Fruit fly (Drosophila melanogaster) whole organism, embryonic: Measurements from ENCODE around the gene Sfp77F.
A peak's percentile ranks its signal among the peaks of the same experiment; 100 is the strongest.

Experiments used
- Atf3 ChIP-seq: fragments of 200-800 bp; sonication (Bioruptor generic); optimal IDR thresholded peaks from 3 replicates; lab custom pipeline; 2016; ENCODE audit warnings: missing biosample characterization, missing genetic modification characterization
- CG10147 ChIP-seq: fragments of 200-800 bp; sonication (Bioruptor generic); optimal IDR thresholded peaks from 2 replicates; lab custom pipeline; 2019; ENCODE audit warnings: missing biosample characterization, mild to moderate bottlenecking, missing genetic modification characterization, moderate library complexity
- CG11456 ChIP-seq: fragments of 200-800 bp; sonication (Bioruptor generic); IDR thresholded peaks from 3 replicates; pipeline ENCODE4 v1.3.6; 2022; ENCODE audit warnings: missing biosample characterization, missing genetic modification characterization
- CG12104 ChIP-seq: fragments of 200-800 bp; sonication (Bioruptor generic); optimal IDR thresholded peaks from 3 replicates; lab custom pipeline; 2016; ENCODE audit warnings: missing biosample characterization, missing genetic modification characterization
- CG1233 ChIP-seq: fragments of 200-800 bp; sonication (Bioruptor generic); optimal IDR thresholded peaks from 4 replicates; lab custom pipeline; 2018; ENCODE audit warnings: missing biosample characterization, mild to moderate bottlenecking, missing genetic modification characterization
- CG12659 ChIP-seq: fragments of 200-800 bp; sonication (Bioruptor generic); optimal IDR thresholded peaks from 3 replicates; lab custom pipeline; 2017; ENCODE audit warnings: mild to moderate bottlenecking, missing biosample characterization, missing genetic modification reagents, missing genetic modification characterization
- CG17568 ChIP-seq: fragments of 200-800 bp; sonication (Bioruptor generic); optimal IDR thresholded peaks from 2 replicates; lab custom pipeline; 2018; ENCODE audit warnings: missing biosample characterization, mild to moderate bottlenecking, missing genetic modification characterization, moderate library complexity
- CG18599 ChIP-seq: fragments of 200-800 bp; sonication (Bioruptor generic); optimal IDR thresholded peaks from 3 replicates; lab custom pipeline; 2017; ENCODE audit warnings: missing biosample characterization, missing genetic modification characterization, mild to moderate bottlenecking, moderate library complexity, missing genetic modification reagents
- CG2120 ChIP-seq: fragments of 200-800 bp; sonication (Bioruptor generic); optimal IDR thresholded peaks from 3 replicates; lab custom pipeline; 2016; ENCODE audit warnings: missing biosample characterization, missing genetic modification characterization
- CG2129 ChIP-seq: fragments of 200-800 bp; sonication (Bioruptor generic); IDR thresholded peaks from 2 replicates; pipeline ENCODE4 v1.3.6; 2022; ENCODE audit warnings: missing biosample characterization, missing genetic modification characterization; ENCODE audit not compliant: partially characterized antibody
- CG2202 ChIP-seq: fragments of 200-800 bp; sonication (Bioruptor generic); optimal IDR thresholded peaks from 2 replicates; lab custom pipeline; 2018; ENCODE audit warnings: missing biosample characterization, mild to moderate bottlenecking, missing genetic modification characterization
- CG31388 ChIP-seq: fragments of 200-800 bp; sonication (Bioruptor generic); optimal IDR thresholded peaks from 2 replicates; lab custom pipeline; 2016; ENCODE audit warnings: missing biosample characterization, missing genetic modification characterization
- CG34224 ChIP-seq: fragments of 200-800 bp; sonication (Bioruptor generic); IDR thresholded peaks from 3 replicates; pipeline ENCODE4 v1.3.6; 2022; ENCODE audit warnings: missing biosample characterization, missing genetic modification characterization; ENCODE audit not compliant: partially characterized antibody
- CG3847 ChIP-seq: fragments of 200-800 bp; sonication (Bioruptor generic); IDR thresholded peaks from 2 replicates; pipeline ENCODE4 v1.3.6; 2022; ENCODE audit warnings: missing biosample characterization, missing genetic modification characterization
- CG4617 ChIP-seq: fragments of 200-800 bp; sonication (Bioruptor generic); optimal IDR thresholded peaks from 3 replicates; lab custom pipeline; 2016; ENCODE audit warnings: missing biosample characterization, missing genetic modification characterization, borderline replicate concordance
- CG5245 ChIP-seq: fragments of 200-800 bp; sonication (Bioruptor generic); optimal IDR thresholded peaks from 3 replicates; lab custom pipeline; 2016; ENCODE audit warnings: missing biosample characterization, missing genetic modification characterization
- CG6765 ChIP-seq: fragments of 200-800 bp; sonication (Bioruptor generic); optimal IDR thresholded peaks from 3 replicates; lab custom pipeline; 2017; ENCODE audit warnings: missing biosample characterization, mild to moderate bottlenecking, missing genetic modification characterization
- CG7786 ChIP-seq: fragments of 200-800 bp; sonication (Bioruptor generic); optimal IDR thresholded peaks from 2 replicates; lab custom pipeline; 2016; ENCODE audit warnings: missing biosample characterization, missing genetic modification characterization
- CG7963 ChIP-seq: fragments of 200-800 bp; sonication (Bioruptor generic); IDR thresholded peaks from 3 replicates; pipeline ENCODE4 v1.3.6; 2022; ENCODE audit warnings: missing biosample characterization, missing genetic modification characterization; ENCODE audit not compliant: partially characterized antibody
- Camta ChIP-seq: fragments of 200-800 bp; sonication (Bioruptor generic); optimal IDR thresholded peaks from 2 replicates; lab custom pipeline; 2016; ENCODE audit warnings: missing biosample characterization, missing genetic modification characterization
- Chrac-16 ChIP-seq: fragments of 200-800 bp; sonication (Bioruptor generic); optimal IDR thresholded peaks from 3 replicates; lab custom pipeline; 2016; ENCODE audit warnings: missing biosample characterization, missing genetic modification characterization
- Dbx ChIP-seq: fragments of 200-800 bp; sonication (Bioruptor generic); IDR thresholded peaks from 3 replicates; pipeline ENCODE4 v1.3.6; 2022; ENCODE audit warnings: missing biosample characterization, missing genetic modification characterization
- Dip3 ChIP-seq: fragments of 200-800 bp; sonication (Bioruptor generic); optimal IDR thresholded peaks from 3 replicates; lab custom pipeline; 2016; ENCODE audit warnings: missing biosample characterization, missing genetic modification characterization
- Dll ChIP-seq: fragments of 200-800 bp; sonication (Bioruptor generic); IDR thresholded peaks from 4 replicates; pipeline ENCODE4 v1.3.6; 2022; ENCODE audit warnings: missing biosample characterization, missing genetic modification characterization; ENCODE audit not compliant: partially characterized antibody
- HLHmδ ChIP-seq: fragments of 200-800 bp; sonication (Bioruptor generic); optimal IDR thresholded peaks from 2 replicates; lab custom pipeline; 2018; ENCODE audit warnings: missing biosample characterization, mild to moderate bottlenecking, missing genetic modification characterization, moderate library complexity
- Max ChIP-seq: fragments of 200-800 bp; sonication (Bioruptor generic); optimal IDR thresholded peaks from 2 replicates; lab custom pipeline; 2016; ENCODE audit warnings: missing biosample characterization, mild to moderate bottlenecking, missing genetic modification characterization
- Optix ChIP-seq: fragments of 200-800 bp; sonication (Bioruptor generic); IDR thresholded peaks from 3 replicates; pipeline ENCODE4 v1.3.6; 2022; ENCODE audit warnings: missing biosample characterization, missing genetic modification characterization
- Trl ChIP-seq, 3 experiments: fragments of >200 bp in 2 of 3; fragments of 200-800 bp in 1 of 3; sonication (Bioruptor generic) in 1 of 3; optimal IDR thresholded peaks; 2 replicates in 1 of 3; 3 replicates in 2 of 3; lab custom pipeline; 2016 to 2017; ENCODE audit warnings: missing biosample characterization in 1 of 3, missing genetic modification characterization in 1 of 3
- ab ChIP-seq: fragments of 200-800 bp; sonication (Bioruptor generic); optimal IDR thresholded peaks from 2 replicates; lab custom pipeline; 2016; ENCODE audit warnings: missing biosample characterization, missing genetic modification characterization
- cwo ChIP-seq: fragments of 200-800 bp; sonication (Bioruptor generic); optimal IDR thresholded peaks from 3 replicates; lab custom pipeline; 2017; ENCODE audit warnings: missing biosample characterization, missing genetic modification characterization, mild to moderate bottlenecking, moderate library complexity, missing genetic modification reagents
- dimm ChIP-seq: fragments of 200-800 bp; sonication (Bioruptor generic); IDR thresholded peaks from 2 replicates; pipeline ENCODE4 v1.3.6; 2022; ENCODE audit warnings: missing biosample characterization, missing genetic modification characterization
- dmrt11E ChIP-seq: fragments of 200-800 bp; sonication (Bioruptor generic); optimal IDR thresholded peaks from 3 replicates; lab custom pipeline; 2018; ENCODE audit warnings: missing biosample characterization, mild to moderate bottlenecking, missing genetic modification characterization, moderate library complexity
- esg ChIP-seq: fragments of 200-800 bp; sonication (Bioruptor generic); conservative IDR thresholded peaks from 2 replicates; pipeline ENCODE4 v1.3.6; 2022; ENCODE audit warnings: missing biosample characterization, missing genetic modification characterization
- eve ChIP-seq, 2 experiments: fragments of >200 bp; optimal IDR thresholded peaks; 2 replicates each; lab custom pipeline; 2017; ENCODE audit warnings: missing biosample characterization in 2 of 2, missing genetic modification characterization in 2 of 2
- fd102C ChIP-seq: fragments of 200-800 bp; sonication (Bioruptor generic); optimal IDR thresholded peaks from 2 replicates; lab custom pipeline; 2018; ENCODE audit warnings: missing biosample characterization, mild to moderate bottlenecking, missing genetic modification characterization, moderate library complexity
- gsb-n ChIP-seq: fragments of 200-800 bp; sonication (Bioruptor generic); optimal IDR thresholded peaks from 3 replicates; lab custom pipeline; 2018; ENCODE audit warnings: missing biosample characterization, mild to moderate bottlenecking, missing genetic modification characterization
- hth ChIP-seq: fragments of >200 bp; optimal IDR thresholded peaks from 2 replicates; lab custom pipeline; 2017; ENCODE audit warnings: inconsistent platforms
- insv ChIP-seq, 2 experiments: fragments of 200-800 bp; sonication (Bioruptor generic); optimal IDR thresholded peaks; 3 replicates each; lab custom pipeline; 2016 to 2018; ENCODE audit warnings: missing biosample characterization in 2 of 2, missing genetic modification characterization in 2 of 2
- lmd ChIP-seq: fragments of 200-800 bp; sonication (Bioruptor generic); IDR thresholded peaks from 2 replicates; pipeline ENCODE4 v1.3.6; 2022; ENCODE audit warnings: missing biosample characterization, missing genetic modification characterization
- luna ChIP-seq: fragments of 200-800 bp; sonication (Bioruptor generic); optimal IDR thresholded peaks from 2 replicates; lab custom pipeline; 2016; ENCODE audit warnings: missing biosample characterization, missing genetic modification characterization
- nau ChIP-seq: fragments of 200-800 bp; sonication (Bioruptor generic); optimal IDR thresholded peaks from 3 replicates; lab custom pipeline; 2017; ENCODE audit warnings: missing biosample characterization, mild to moderate bottlenecking, missing genetic modification characterization, missing genetic modification reagents
- oc ChIP-seq: fragments of 200-800 bp; sonication (Bioruptor generic); optimal IDR thresholded peaks from 2 replicates; lab custom pipeline; 2018; ENCODE audit warnings: missing biosample characterization, mild to moderate bottlenecking, missing genetic modification characterization, moderate library complexity
- pum ChIP-seq: fragments of 200-800 bp; sonication (Bioruptor generic); optimal IDR thresholded peaks from 2 replicates; lab custom pipeline; 2016; ENCODE audit warnings: missing biosample characterization, missing genetic modification characterization
- sc ChIP-seq, 3 experiments: fragments of >200 bp in 2 of 3; fragments of 200-800 bp in 1 of 3; sonication (Bioruptor generic) in 1 of 3; optimal IDR thresholded peaks; 2 replicates in 2 of 3; 3 replicates in 1 of 3; lab custom pipeline; 2017; ENCODE audit warnings: mild to moderate bottlenecking in 1 of 3, missing biosample characterization in 1 of 3, missing genetic modification characterization in 1 of 3, missing genetic modification reagents in 1 of 3
- slou ChIP-seq: fragments of 200-800 bp; sonication (Bioruptor generic); optimal IDR thresholded peaks from 3 replicates; lab custom pipeline; 2016; ENCODE audit warnings: missing biosample characterization, missing genetic modification characterization
- sob ChIP-seq: fragments of 200-800 bp; sonication (Bioruptor generic); IDR thresholded peaks from 2 replicates; pipeline ENCODE4 v1.3.6; 2022; ENCODE audit warnings: missing biosample characterization, missing genetic modification characterization
- tll ChIP-seq, 2 experiments: fragments of 200-800 bp in 1 of 2; fragments of >200 bp in 1 of 2; sonication (Bioruptor generic) in 1 of 2; optimal IDR thresholded peaks; 2 replicates each; lab custom pipeline; 2017 to 2019; ENCODE audit warnings: missing biosample characterization in 2 of 2, missing genetic modification characterization in 2 of 2, mild to moderate bottlenecking in 1 of 2, moderate library complexity in 1 of 2
- trh ChIP-seq: fragments of 200-800 bp; sonication (Bioruptor generic); optimal IDR thresholded peaks from 2 replicates; lab custom pipeline; 2016; ENCODE audit warnings: missing biosample characterization, missing genetic modification characterization
- zen2 ChIP-seq: fragments of 200-800 bp; sonication (Bioruptor generic); IDR thresholded peaks from 3 replicates; pipeline ENCODE4 v1.3.6; 2022; ENCODE audit warnings: missing biosample characterization, missing genetic modification characterization; ENCODE audit not compliant: partially characterized antibody

Gene Sfp77F

dm6 chr3L:20885172-20885571 is 12.0 kb downstream of the Sfp77F start, which contains the start of gene CG32432 (continued):
- 0 out of 3 replicates have a peak, but pooled peaks have one; percentile 9 for TF ChIP-seq zen2
- TF ChIP-seq CG5245 (GFP tag; lab: Kevin White, UChicago) = no peak
- TF ChIP-seq Chrac-16 = no peak
- TF ChIP-seq Atf3 (GFP tag; lab: Kevin White, UChicago) = no peak
- no peak for TF ChIP-seq pum (GFP tag; lab: Kevin White, UChicago)
- no peak for TF ChIP-seq CG4617
- TF ChIP-seq CG10147 (GFP tag; lab: Kevin White, UChicago) = no peak
- no peak for TF ChIP-seq gsb-n (tag; lab: Kevin White, UChicago)
- no peak for TF ChIP-seq fd102C (GFP tag; lab: Kevin White, UChicago)
- no peak for TF ChIP-seq CG17568 (GFP tag; lab: Kevin White, UChicago)
- no peak for TF ChIP-seq dmrt11E (tag; lab: Kevin White, UChicago)
- TF ChIP-seq CG2202 (tag; lab: Kevin White, UChicago) = no peak
- no peak for TF ChIP-seq HLHmδ (GFP tag; lab: Kevin White, UChicago)

- TF ChIP-seq CG12659 (GFP tag; lab: Kevin White, UChicago) (no peak), Camta (no peak), slou (GFP tag; lab: Kevin White, UChicago) (no peak), Dip3 (GFP tag; lab: Kevin White, UChicago) (no peak), insv (GFP tag; optimal IDR thresholded peaks at IDR 0.05; lab: Kevin White, UChicago) (no peak), CG12104 (GFP tag; lab: Kevin White, UChicago) (no peak), Optix (GFP tag; lab: Robert Waterston, UW) (no peak), trh (GFP tag; lab: Kevin White, UChicago) (no peak), CG7963 (GFP tag; lab: Robert Waterston, UW) (no peak), cwo (GFP tag; lab: Kevin White, UChicago) (peak; percentile 25), ab (GFP tag; lab: Kevin White, UChicago) (no peak), CG6765 (GFP tag; lab: Kevin White, UChicago) (no peak), Dll (GFP tag; lab: Robert Waterston, UW) (no peak), tll (GFP tag; optimal IDR thresholded peaks at IDR 0.05; lab: Kevin White, UChicago) (no peak), sob (GFP tag; lab: Robert Waterston, UW) (no peak), CG1233 (no peak), Dbx (0 out of 3 replicates have a peak, but pooled peaks have one; percentile 38), sc (optimal IDR thresholded peaks at IDR 0.05; lab: Kevin White, UChicago) (no peak), sc (GFP tag; optimal IDR thresholded peaks at IDR 0.05; lab: Kevin White, UChicago) (no peak), esg (GFP tag; lab: Robert Waterston, UW) (no peak), lmd (no peak), eve (GFP tag; optimal IDR thresholded peaks at IDR 0.05; lab: Kevin White, UChicago) (no peak), CG18599 (GFP tag; lab: Kevin White, UChicago) (peak; percentile 65), CG11456 (0 out of 3 replicates have a peak, but pooled peaks have one; percentile 38), Max (GFP tag; lab: Kevin White, UChicago) (no peak), hth (no peak), nau (GFP tag; lab: Kevin White, UChicago) (no peak), CG2120 (peak; percentile 46), CG7786 (GFP tag; lab: Kevin White, UChicago) (no peak), CG3847 (GFP tag; lab: Robert Waterston, UW) (no peak), Trl (optimal IDR thresholded peaks at IDR 0.05; lab: Kevin White, UChicago) (no peak), Trl (GFP tag; optimal IDR thresholded peaks at IDR 0.05; lab: Kevin White, UChicago) (no peak), oc (tag; lab: Kevin White, UChicago) (no peak), dimm (no peak), CG2129 (GFP tag; lab: Robert Waterston, UW) (no peak), CG34224 (no peak), luna (GFP tag; lab: Kevin White, UChicago) (no peak), CG31388 (GFP tag; lab: Kevin White, UChicago) (no peak)
Measured at dm6 chr3L:20883969-20884368, 13.2 kb downstream of the Sfp77F start.
